Fruit fly (Drosophila melanogaster) Kc167 (cell line): Measurements from ENCODE around the gene CG13970.

Source experiments
- Myc ChIP-seq: fragments of >200 bp; optimal IDR thresholded peaks from 2 replicates; lab custom pipeline; 2017; ENCODE audit warnings: missing external identifiers
- Sin3A ChIP-seq: fragments of >200 bp; optimal IDR thresholded peaks from 2 replicates; lab custom pipeline; 2018; ENCODE audit warnings: missing external identifiers
- psq ChIP-seq: fragments of >200 bp; optimal IDR thresholded peaks from 2 replicates; lab custom pipeline; 2017; ENCODE audit warnings: missing external identifiers

DNA sequence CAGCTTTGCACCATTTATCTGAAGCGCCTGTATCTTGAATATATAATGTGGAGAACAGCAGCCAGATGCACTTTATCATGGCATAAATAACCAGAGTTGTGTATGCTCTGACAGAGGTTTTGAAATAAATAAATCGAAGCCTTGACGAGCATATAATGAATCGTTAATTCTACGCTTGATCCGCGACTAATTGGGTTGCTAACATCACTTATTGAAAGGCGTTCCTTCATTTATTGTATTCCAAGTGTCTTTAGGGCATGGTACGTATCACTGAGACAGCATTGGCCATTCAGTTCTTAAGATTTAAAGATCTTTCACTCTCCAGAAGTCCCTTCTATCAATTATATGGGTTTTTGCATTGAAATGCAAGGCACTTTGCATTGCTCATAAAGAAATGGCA is 30.9 kb upstream of the CG13970 start, which contains the start of gene CG10651:
- no peak for TF ChIP-seq Sin3A
- TF ChIP-seq Myc (lab: Kevin White, UChicago), result no peak
- no peak for TF ChIP-seq psq (lab: Kevin White, UChicago)
